Worm (Caenorhabditis elegans) whole organism, young adult: ENCODE measurements around the gene gldi-4.

Experiments
- B0035.1 ChIP-seq: sonication (generic microtip); optimal IDR thresholded peaks from 2 replicates; lab custom pipeline; 2016; ENCODE audit warnings: missing genetic modification characterization, mild to moderate bottlenecking, missing compliant biosample characterization, missing genotype, missing genetic modification reagents
- F10E7.11 ChIP-seq: sonication (generic microtip); optimal IDR thresholded peaks from 2 replicates; lab custom pipeline; 2017; ENCODE audit warnings: mild to moderate bottlenecking, missing genetic modification characterization, moderate library complexity, missing compliant biosample characterization
- F52B5.7 ChIP-seq: sonication (generic microtip); optimal IDR thresholded peaks from 2 replicates; lab custom pipeline; 2016; ENCODE audit warnings: mild to moderate bottlenecking, missing genetic modification characterization, missing compliant biosample characterization
- F57A8.1 ChIP-seq: fragments of 200-800 bp; sonication (Bioruptor generic); optimal IDR thresholded peaks from 2 replicates; lab custom pipeline; 2018; ENCODE audit warnings: mild to moderate bottlenecking, missing genetic modification characterization, moderate library complexity, missing compliant biosample characterization
- F57C9.4 ChIP-seq: sonication (generic microtip); optimal IDR thresholded peaks from 2 replicates; lab custom pipeline; 2017; ENCODE audit warnings: mild to moderate bottlenecking, missing genetic modification characterization, missing compliant biosample characterization
- K11D2.4 ChIP-seq: fragments of 200-800 bp; sonication (Bioruptor generic); IDR thresholded peaks from 2 replicates; pipeline ENCODE4 v1.3.6; 2022; ENCODE audit warnings: missing genetic modification reagents, missing genetic modification characterization, missing compliant biosample characterization
- T26A5.8 ChIP-seq: sonication (generic microtip); optimal IDR thresholded peaks from 2 replicates; lab custom pipeline; 2016; ENCODE audit warnings: missing genetic modification characterization, missing compliant biosample characterization
- Y53G8AR.9 ChIP-seq: fragments of 200-800 bp; sonication (Bioruptor generic); conservative IDR thresholded peaks from 2 replicates; pipeline ENCODE4 v1.3.6; 2022; ENCODE audit warnings: missing genetic modification reagents, missing genetic modification characterization, missing compliant biosample characterization
- Y79H2A.3 ChIP-seq: fragments of 200-800 bp; sonication (Bioruptor generic); conservative IDR thresholded peaks from 2 replicates; pipeline ENCODE4 v1.3.6; 2022; ENCODE audit warnings: missing genetic modification reagents, missing genetic modification characterization, missing compliant biosample characterization
- Y95B8A.8 ChIP-seq: fragments of 200-800 bp; sonication (Bioruptor generic); IDR thresholded peaks from 2 replicates; pipeline ENCODE4 v1.3.6; 2022; ENCODE audit warnings: missing genetic modification reagents, missing genetic modification characterization, missing compliant biosample characterization
- ZK185.1 ChIP-seq: sonication (generic microtip); optimal IDR thresholded peaks from 2 replicates; lab custom pipeline; 2016; ENCODE audit warnings: mild to moderate bottlenecking, missing genetic modification characterization, missing compliant biosample characterization; ENCODE audit not compliant: poor library complexity, severe bottlenecking
- aptf-2 ChIP-seq: fragments of 200-800 bp; sonication (Bioruptor generic); conservative IDR thresholded peaks from 2 replicates; pipeline ENCODE4 v1.3.6; 2022; ENCODE audit warnings: missing genetic modification reagents, missing genetic modification characterization, missing compliant biosample characterization
- aptf-3 ChIP-seq: fragments of 200-800 bp; sonication (Bioruptor generic); IDR thresholded peaks from 2 replicates; pipeline ENCODE4 v1.3.6; 2022; ENCODE audit warnings: missing genetic modification characterization, missing compliant biosample characterization
- attf-3 ChIP-seq: fragments of 200-800 bp; sonication (Bioruptor generic); conservative IDR thresholded peaks from 2 replicates; pipeline ENCODE4 v1.3.6; 2022; ENCODE audit warnings: missing genetic modification reagents, missing genetic modification characterization, missing compliant biosample characterization
- attf-6 ChIP-seq: fragments of 200-800 bp; sonication (Bioruptor generic); IDR thresholded peaks from 2 replicates; pipeline ENCODE4 v1.3.6; 2022; ENCODE audit warnings: missing genetic modification reagents, missing genetic modification characterization, missing compliant biosample characterization
- cebp-1 ChIP-seq, 2 experiments: fragments of 200-800 bp in 1 of 2; sonication (Bioruptor generic) in 1 of 2; sonication (generic microtip) in 1 of 2; IDR thresholded peaks in 1 of 2; optimal IDR thresholded peaks in 1 of 2; 2 replicates each; pipeline versions ENCODE4 v1.3.6 to Lab custom; 2017 to 2022; ENCODE audit warnings: missing compliant biosample characterization in 2 of 2, missing genetic modification characterization in 2 of 2, mild to moderate bottlenecking in 1 of 2, missing genetic modification reagents in 1 of 2, moderate library complexity in 1 of 2
- ceh-100 ChIP-seq: fragments of 200-800 bp; sonication (Bioruptor generic); IDR thresholded peaks from 2 replicates; pipeline ENCODE4 v1.3.6; 2022; ENCODE audit warnings: missing genetic modification reagents, missing genetic modification characterization, missing compliant biosample characterization
- ceh-27 ChIP-seq: fragments of 200-800 bp; sonication (Bioruptor generic); optimal IDR thresholded peaks from 2 replicates; lab custom pipeline; 2018; ENCODE audit warnings: mild to moderate bottlenecking, missing genetic modification characterization, moderate library complexity, missing compliant biosample characterization
- ceh-40 ChIP-seq: fragments of 200-800 bp; sonication (Bioruptor generic); IDR thresholded peaks from 2 replicates; pipeline ENCODE4 v1.3.6; 2022; ENCODE audit warnings: missing genetic modification characterization, missing compliant biosample characterization
- ceh-58 ChIP-seq: fragments of 200-800 bp; sonication (Bioruptor generic); IDR thresholded peaks from 2 replicates; pipeline ENCODE4 v1.3.6; 2022; ENCODE audit warnings: missing genetic modification characterization, missing compliant biosample characterization
- dox-1 ChIP-seq: fragments of 200-800 bp; sonication (Bioruptor generic); IDR thresholded peaks from 2 replicates; pipeline ENCODE4 v1.3.6; 2022; ENCODE audit warnings: missing genetic modification reagents, missing genetic modification characterization, missing compliant biosample characterization
- efl-1 ChIP-seq: fragments of 150-350 bp; optimal IDR thresholded peaks from 2 replicates; lab custom pipeline; 2014; ENCODE audit warnings: missing biosample characterization, missing genetic modification reagents, missing genetic modification characterization
- egl-44 ChIP-seq: fragments of 200-800 bp; sonication (Bioruptor generic); IDR thresholded peaks from 2 replicates; pipeline ENCODE4 v1.3.6; 2022; ENCODE audit warnings: missing genetic modification reagents, missing genetic modification characterization, missing compliant biosample characterization
- fkh-3 ChIP-seq: sonication (generic microtip); optimal IDR thresholded peaks from 2 replicates; lab custom pipeline; 2016; ENCODE audit warnings: mild to moderate bottlenecking, missing genetic modification characterization, missing compliant biosample characterization
- gei-17 ChIP-seq: fragments of 200-800 bp; sonication (Bioruptor generic); optimal IDR thresholded peaks from 2 replicates; lab custom pipeline; 2018; ENCODE audit warnings: mild to moderate bottlenecking, missing genetic modification characterization, missing compliant biosample characterization
- hmg-20 ChIP-seq: fragments of 200-800 bp; sonication (Bioruptor generic); IDR thresholded peaks from 2 replicates; pipeline ENCODE4 v1.3.6; 2022; ENCODE audit warnings: missing genetic modification reagents, missing genetic modification characterization, missing compliant biosample characterization
- hrde-1 ChIP-seq: sonication (generic microtip); optimal IDR thresholded peaks from 2 replicates; lab custom pipeline; 2016; ENCODE audit warnings: missing genetic modification characterization, mild to moderate bottlenecking, missing compliant biosample characterization, moderate library complexity, missing genotype, missing genetic modification reagents, borderline replicate concordance
- hsf-1 ChIP-seq: fragments of 200-800 bp; sonication (Bioruptor generic); IDR thresholded peaks from 2 replicates; pipeline ENCODE4 v1.3.6; 2022; ENCODE audit warnings: missing genetic modification reagents, missing genetic modification characterization, missing compliant biosample characterization
- let-526 ChIP-seq: fragments of 200-800 bp; sonication (Bioruptor generic); IDR thresholded peaks from 2 replicates; pipeline ENCODE4 v1.3.6; 2022; ENCODE audit warnings: missing genetic modification reagents, missing genetic modification characterization, missing compliant biosample characterization
- lin-54 ChIP-seq: fragments of 200-800 bp; sonication (Bioruptor generic); optimal IDR thresholded peaks from 2 replicates; lab custom pipeline; 2018; ENCODE audit warnings: mild to moderate bottlenecking, missing genetic modification characterization, missing compliant biosample characterization
- lir-1 ChIP-seq: fragments of 200-800 bp; sonication (Bioruptor generic); conservative IDR thresholded peaks from 2 replicates; pipeline ENCODE4 v1.3.6; 2022; ENCODE audit warnings: missing genetic modification reagents, missing genetic modification characterization, missing compliant biosample characterization
- lsl-1 ChIP-seq: fragments of 200-800 bp; sonication (Bioruptor generic); optimal IDR thresholded peaks from 2 replicates; lab custom pipeline; 2018; ENCODE audit warnings: mild to moderate bottlenecking, missing genetic modification characterization, moderate library complexity, missing compliant biosample characterization
- madf-6 ChIP-seq: fragments of 200-800 bp; sonication (Bioruptor generic); IDR thresholded peaks from 2 replicates; pipeline ENCODE4 v1.3.6; 2022; ENCODE audit warnings: missing genetic modification reagents, missing genetic modification characterization, missing compliant biosample characterization
- madf-8 ChIP-seq: fragments of 200-800 bp; sonication (Bioruptor generic); conservative IDR thresholded peaks from 2 replicates; pipeline ENCODE4 v1.3.6; 2022; ENCODE audit warnings: missing genetic modification reagents, missing genetic modification characterization, missing compliant biosample characterization
- nfya-2 ChIP-seq: fragments of 200-800 bp; sonication (Bioruptor generic); IDR thresholded peaks from 2 replicates; pipeline ENCODE4 v1.3.6; 2022; ENCODE audit warnings: missing genetic modification reagents, missing genetic modification characterization, missing compliant biosample characterization
- nhr-27 ChIP-seq: fragments of 200-800 bp; sonication (Bioruptor generic); optimal IDR thresholded peaks from 2 replicates; lab custom pipeline; 2018; ENCODE audit warnings: mild to moderate bottlenecking, missing genetic modification characterization, moderate library complexity, missing compliant biosample characterization
- nhr-90 ChIP-seq: sonication (generic microtip); optimal IDR thresholded peaks from 2 replicates; lab custom pipeline; 2016; ENCODE audit warnings: missing genotype, mild to moderate bottlenecking, missing genetic modification characterization, missing compliant biosample characterization
- pha-4 ChIP-seq: fragments of 150-350 bp; sonication (generic microtip); optimal IDR thresholded peaks from 2 replicates; lab custom pipeline; 2014; ENCODE audit warnings: missing biosample characterization, missing genetic modification reagents, missing genetic modification characterization
- snpc-1.3 ChIP-seq: sonication (generic microtip); optimal IDR thresholded peaks from 2 replicates; lab custom pipeline; 2017; ENCODE audit warnings: missing genetic modification characterization, mild to moderate bottlenecking, missing compliant biosample characterization, antibody characterized with exemption, moderate library complexity, missing genotype, missing genetic modification reagents; ENCODE audit not compliant: insufficient read depth
- tbp1 ChIP-seq: fragments of 200-800 bp; sonication (Bioruptor generic); optimal IDR thresholded peaks from 2 replicates; lab custom pipeline; 2018; ENCODE audit warnings: mild to moderate bottlenecking, missing genetic modification characterization, missing compliant biosample characterization
- zfh-2 ChIP-seq: fragments of 200-800 bp; sonication (Bioruptor generic); conservative IDR thresholded peaks from 2 replicates; pipeline ENCODE4 v1.3.6; 2022; ENCODE audit warnings: missing genetic modification reagents, missing genetic modification characterization, missing compliant biosample characterization
- zim-3 ChIP-seq: sonication (generic microtip); optimal IDR thresholded peaks from 2 replicates; lab custom pipeline; 2017; ENCODE audit warnings: mild to moderate bottlenecking, missing genetic modification characterization, moderate library complexity, missing compliant biosample characterization
- ztf-18 ChIP-seq: sonication (generic microtip); optimal IDR thresholded peaks from 2 replicates; lab custom pipeline; 2016; ENCODE audit warnings: missing genotype, mild to moderate bottlenecking, missing genetic modification characterization, missing compliant biosample characterization
- ztf-26 ChIP-seq: sonication (generic microtip); optimal IDR thresholded peaks from 2 replicates; lab custom pipeline; 2017; ENCODE audit warnings: missing genetic modification characterization, missing compliant biosample characterization
- ztf-28 ChIP-seq: fragments of 200-800 bp; sonication (Bioruptor generic); IDR thresholded peaks from 2 replicates; pipeline ENCODE4 v1.3.6; 2022; ENCODE audit warnings: missing genetic modification reagents, missing genetic modification characterization, missing compliant biosample characterization
- ztf-3 ChIP-seq: fragments of 200-800 bp; sonication (Bioruptor generic); optimal IDR thresholded peaks from 2 replicates; lab custom pipeline; 2018; ENCODE audit warnings: mild to moderate bottlenecking, missing genetic modification characterization, missing compliant biosample characterization

Gene gldi-4

ce11 chrIV:7036790-7037189, 19.4 kb downstream of the gldi-4 start, which contains the start of gene ufl-1:
TSS of gene ufl-1 (minus strand) at chrIV:7036859.
- TF ChIP-seq ztf-28 (GFP tag; lab: Robert Waterston, UW) (no peak), attf-3 (no peak), zim-3 (no peak), gei-17 (no peak), fkh-3 (tag; lab: Kevin White, UChicago) (no peak), attf-6 (GFP tag; lab: Robert Waterston, UW) (no peak), lin-54 (GFP tag; lab: Kevin White, UChicago) (no peak), egl-44 (GFP tag; lab: Robert Waterston, UW) (no peak), aptf-2 (GFP tag; lab: Robert Waterston, UW) (no peak), madf-6 (no peak), tbp1 (no peak), nhr-27 (tag; lab: Kevin White, UChicago) (no peak), let-526 (GFP tag; lab: Robert Waterston, UW) (no peak), aptf-3 (GFP tag; lab: Robert Waterston, UW) (no peak), hsf-1 (GFP tag; lab: Robert Waterston, UW) (no peak), ztf-26 (tag; lab: Kevin White, UChicago) (no peak), F10E7.11 (tag; lab: Kevin White, UChicago) (no peak), F52B5.7 (no peak), pha-4 (tag; lab: Kevin White, UChicago) (no peak), K11D2.4 (no peak)

ce11 chrIV:7039476-7040261, 22.2 kb downstream of the gldi-4 start, which contains the start of the genes cogc-2 and klp-18:
TSS of gene cogc-2 (minus strand) at chrIV:7039580.
TSS of gene klp-18 (plus strand) at chrIV:7040211.
- no peak for TF ChIP-seq F57C9.4
- no peak for TF ChIP-seq zfh-2 (GFP tag; lab: Robert Waterston, UW)
- peak; percentile 82 for TF ChIP-seq hrde-1 (tag; lab: Kevin White, UChicago)
- TF ChIP-seq hmg-20 (GFP tag; lab: Robert Waterston, UW): peak; percentile 26; the same call in 1 of the 2 replicates
- 0 out of 2 replicates have a peak, but pooled peaks have one; percentile 26 for TF ChIP-seq Y79H2A.3 (GFP tag; lab: Robert Waterston, UW)
- peak; percentile 84 for TF ChIP-seq ztf-18 (tag; lab: Kevin White, UChicago)
- TF ChIP-seq ztf-3 (GFP tag; lab: Kevin White, UChicago): no peak
- peak; percentile 45 for TF ChIP-seq snpc-1.3 (tag; lab: Kevin White, UChicago)
- peak; percentile 100 for TF ChIP-seq madf-8 (GFP tag; lab: Robert Waterston, UW)
- TF ChIP-seq nhr-90 (tag; lab: Kevin White, UChicago): no peak
- TF ChIP-seq dox-1 (GFP tag; lab: Robert Waterston, UW): peak; percentile 90
- peak; percentile 100 for TF ChIP-seq madf-6
- TF ChIP-seq lir-1 (GFP tag; lab: Robert Waterston, UW): peak; percentile 75
- TF ChIP-seq efl-1 (GFP tag; lab: Kevin White, UChicago): peak; percentile 99
- peak; percentile 52 for TF ChIP-seq ceh-27 (GFP tag; lab: Kevin White, UChicago)
- peak; percentile 47; the same call in 1 of the 2 replicates for TF ChIP-seq Y53G8AR.9 (GFP tag; lab: Robert Waterston, UW)
- no peak for TF ChIP-seq B0035.1 (tag; lab: Kevin White, UChicago)
- peak; percentile 99 for TF ChIP-seq lsl-1 (GFP tag; lab: Kevin White, UChicago)
- TF ChIP-seq nfya-2 (GFP tag; lab: Robert Waterston, UW): no peak
- TF ChIP-seq F57A8.1: no peak
- no peak for TF ChIP-seq nhr-27 (tag; lab: Kevin White, UChicago)
- no peak for TF ChIP-seq ceh-58
- peak; percentile 91 for TF ChIP-seq cebp-1 (GFP tag; IDR thresholded peaks at IDR 0.05; lab: Robert Waterston, UW)
- TF ChIP-seq cebp-1 (tag; optimal IDR thresholded peaks at IDR 0.05; lab: Kevin White, UChicago): peak; percentile 98
- TF ChIP-seq ZK185.1 (tag; lab: Kevin White, UChicago): peak; percentile 72
- no peak for TF ChIP-seq ceh-40
- no peak for TF ChIP-seq T26A5.8 (tag; lab: Kevin White, UChicago)
- TF ChIP-seq ceh-100 (GFP tag; lab: Robert Waterston, UW): peak; percentile 62
- TF ChIP-seq Y95B8A.8 (GFP tag; lab: Robert Waterston, UW): peak; percentile 90
